Worm (Caenorhabditis elegans) whole organism, L2 larva: ENCODE results near the gene oops-1.

Experiments used
- aly-2 ChIP-seq: fragments of 150-350 bp; optimal IDR thresholded peaks from 2 replicates; lab custom pipeline; 2014; ENCODE audit warnings: missing biosample characterization, missing genetic modification characterization
- ama-1 ChIP-seq: fragments of 150-350 bp; optimal IDR thresholded peaks from 2 replicates; lab custom pipeline; 2018; ENCODE audit warnings: inconsistent platforms
- blmp-1 ChIP-seq: sonication (generic microtip); optimal IDR thresholded peaks from 2 replicates; lab custom pipeline; 2017; ENCODE audit warnings: missing genetic modification characterization, mild to moderate bottlenecking, missing compliant biosample characterization, antibody characterized with exemption, moderate library complexity; ENCODE audit not compliant: insufficient read depth
- ceh-82 ChIP-seq: fragments of 150-350 bp; optimal IDR thresholded peaks from 2 replicates; lab custom pipeline; 2014; ENCODE audit warnings: missing biosample characterization, missing genetic modification characterization
- lin-13 ChIP-seq: fragments of 150-350 bp; optimal IDR thresholded peaks from 2 replicates; lab custom pipeline; 2014; ENCODE audit warnings: missing biosample characterization, missing genetic modification reagents, missing genetic modification characterization
- nhr-21 ChIP-seq: fragments of 150-350 bp; optimal IDR thresholded peaks from 2 replicates; lab custom pipeline; 2014; ENCODE audit warnings: missing biosample characterization, missing genetic modification characterization
- nhr-25 ChIP-seq: fragments of 150-350 bp; sonication (generic microtip); optimal IDR thresholded peaks from 3 replicates; lab custom pipeline; 2014; ENCODE audit warnings: missing biosample characterization, missing genetic modification characterization
- nhr-77 ChIP-seq: fragments of 150-350 bp; optimal IDR thresholded peaks from 2 replicates; lab custom pipeline; 2014; ENCODE audit warnings: missing biosample characterization, missing genetic modification characterization
- ztf-11 ChIP-seq: sonication (generic microtip); optimal IDR thresholded peaks from 2 replicates; lab custom pipeline; 2017; ENCODE audit warnings: missing biosample characterization, missing genetic modification characterization

DNA sequence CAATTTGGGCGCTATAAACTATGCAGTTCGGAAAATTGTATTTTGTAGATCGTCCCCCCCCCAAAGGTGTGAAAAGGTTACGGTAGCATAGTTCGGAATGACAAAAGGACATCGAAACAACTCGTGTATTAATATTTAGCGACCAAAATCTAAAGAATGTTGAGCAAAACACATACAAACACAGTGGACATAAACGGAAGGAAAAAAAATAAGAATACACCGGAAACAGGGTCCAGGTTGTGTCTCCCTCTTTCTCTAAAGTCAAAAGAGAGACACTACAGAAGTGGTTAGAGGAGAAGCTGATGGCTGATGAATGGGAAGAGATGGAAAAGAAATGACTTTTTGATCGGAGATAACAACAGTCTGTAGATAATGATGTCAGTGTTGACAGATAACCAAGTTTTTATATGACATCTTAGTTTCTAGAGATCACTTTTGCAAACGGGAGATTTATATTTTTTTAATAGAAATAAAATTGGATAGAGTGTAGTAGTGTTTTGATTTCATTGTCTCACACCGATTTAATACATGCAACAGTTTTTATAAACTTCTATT lies 33.6 kb downstream of the oops-1 start:
- TF ChIP-seq ceh-82 (tag; lab: Kevin White, UChicago) = no peak
- peak; percentile 15 for TF ChIP-seq blmp-1 (tag; lab: Kevin White, UChicago)
- peak; percentile 28 for TF ChIP-seq nhr-25 (tag; lab: Kevin White, UChicago)
- TF ChIP-seq nhr-77 (tag; lab: Kevin White, UChicago) = no peak
- no peak for TF ChIP-seq ama-1 (lab: Kevin White, UChicago)
- no peak for TF ChIP-seq lin-13
- TF ChIP-seq aly-2 (tag; lab: Kevin White, UChicago) = no peak
- no peak for TF ChIP-seq ztf-11 (tag; lab: Kevin White, UChicago)
- TF ChIP-seq nhr-21 (tag; lab: Kevin White, UChicago) = peak; percentile 33
